Worm (Caenorhabditis elegans) whole organism, young adult: ENCODE measurements around the gene F38A5.8.

Experiments used
- B0035.1 ChIP-seq: sonication (generic microtip); optimal IDR thresholded peaks from 2 replicates; lab custom pipeline; 2016; ENCODE audit warnings: missing genetic modification characterization, mild to moderate bottlenecking, missing compliant biosample characterization, missing genotype, missing genetic modification reagents
- D2030.7 ChIP-seq: fragments of 200-800 bp; sonication (Bioruptor generic); IDR thresholded peaks from 2 replicates; pipeline ENCODE4 v1.3.6; 2022; ENCODE audit warnings: missing genetic modification reagents, missing genetic modification characterization, missing compliant biosample characterization
- F22D6.2 ChIP-seq: sonication (generic microtip); optimal IDR thresholded peaks from 2 replicates; lab custom pipeline; 2016; ENCODE audit warnings: mild to moderate bottlenecking, missing genetic modification characterization, missing compliant biosample characterization
- F23B12.7 ChIP-seq: sonication (generic microtip); optimal IDR thresholded peaks from 2 replicates; lab custom pipeline; 2017; ENCODE audit warnings: missing genetic modification characterization, mild to moderate bottlenecking, missing compliant biosample characterization, antibody characterized with exemption, moderate library complexity; ENCODE audit not compliant: insufficient read depth
- Y67H2A.10 ChIP-seq: fragments of 200-800 bp; sonication (Bioruptor generic); conservative IDR thresholded peaks from 2 replicates; pipeline ENCODE4 v1.3.6; 2022; ENCODE audit warnings: missing genetic modification reagents, missing genetic modification characterization, missing compliant biosample characterization
- Y79H2A.3 ChIP-seq: fragments of 200-800 bp; sonication (Bioruptor generic); conservative IDR thresholded peaks from 2 replicates; pipeline ENCODE4 v1.3.6; 2022; ENCODE audit warnings: missing genetic modification reagents, missing genetic modification characterization, missing compliant biosample characterization
- ZK185.1 ChIP-seq: sonication (generic microtip); optimal IDR thresholded peaks from 2 replicates; lab custom pipeline; 2016; ENCODE audit warnings: mild to moderate bottlenecking, missing genetic modification characterization, missing compliant biosample characterization; ENCODE audit not compliant: poor library complexity, severe bottlenecking
- atf-7 ChIP-seq: sonication (generic microtip); optimal IDR thresholded peaks from 2 replicates; lab custom pipeline; 2017; ENCODE audit warnings: mild to moderate bottlenecking, missing genetic modification characterization, missing compliant biosample characterization
- attf-3 ChIP-seq: fragments of 200-800 bp; sonication (Bioruptor generic); conservative IDR thresholded peaks from 2 replicates; pipeline ENCODE4 v1.3.6; 2022; ENCODE audit warnings: missing genetic modification reagents, missing genetic modification characterization, missing compliant biosample characterization
- attf-5 ChIP-seq: fragments of 200-800 bp; sonication (Bioruptor generic); optimal IDR thresholded peaks from 2 replicates; lab custom pipeline; 2018; ENCODE audit warnings: mild to moderate bottlenecking, missing genetic modification characterization, missing compliant biosample characterization
- bed-2 ChIP-seq: fragments of 200-800 bp; sonication (Bioruptor generic); IDR thresholded peaks from 2 replicates; pipeline ENCODE4 v1.3.6; 2022; ENCODE audit warnings: missing genetic modification reagents, missing genetic modification characterization, missing compliant biosample characterization
- cebp-1 ChIP-seq, 2 experiments: fragments of 200-800 bp in 1 of 2; sonication (Bioruptor generic) in 1 of 2; sonication (generic microtip) in 1 of 2; IDR thresholded peaks in 1 of 2; optimal IDR thresholded peaks in 1 of 2; 2 replicates each; pipeline versions ENCODE4 v1.3.6 to Lab custom; 2017 to 2022; ENCODE audit warnings: missing compliant biosample characterization in 2 of 2, missing genetic modification characterization in 2 of 2, mild to moderate bottlenecking in 1 of 2, missing genetic modification reagents in 1 of 2, moderate library complexity in 1 of 2
- chd-7 ChIP-seq: sonication (generic microtip); optimal IDR thresholded peaks from 2 replicates; lab custom pipeline; 2016; ENCODE audit warnings: mild to moderate bottlenecking, missing genetic modification characterization, moderate library complexity, missing compliant biosample characterization
- die-1 ChIP-seq: sonication (generic microtip); optimal IDR thresholded peaks from 2 replicates; lab custom pipeline; 2016; ENCODE audit warnings: missing genotype, mild to moderate bottlenecking, missing genetic modification characterization, missing compliant biosample characterization
- dox-1 ChIP-seq: fragments of 200-800 bp; sonication (Bioruptor generic); IDR thresholded peaks from 2 replicates; pipeline ENCODE4 v1.3.6; 2022; ENCODE audit warnings: missing genetic modification reagents, missing genetic modification characterization, missing compliant biosample characterization
- dpff-1 ChIP-seq: sonication (generic microtip); optimal IDR thresholded peaks from 2 replicates; lab custom pipeline; 2017; ENCODE audit warnings: mild to moderate bottlenecking, missing genetic modification characterization, missing compliant biosample characterization
- gei-17 ChIP-seq: fragments of 200-800 bp; sonication (Bioruptor generic); optimal IDR thresholded peaks from 2 replicates; lab custom pipeline; 2018; ENCODE audit warnings: mild to moderate bottlenecking, missing genetic modification characterization, missing compliant biosample characterization
- him-1 ChIP-seq: sonication (generic microtip); optimal IDR thresholded peaks from 2 replicates; lab custom pipeline; 2016; ENCODE audit warnings: missing genotype, missing genetic modification reagents, missing genetic modification characterization, missing compliant biosample characterization
- hmg-1.2 ChIP-seq: fragments of 200-800 bp; sonication (Bioruptor generic); IDR thresholded peaks from 2 replicates; pipeline ENCODE4 v1.3.6; 2022; ENCODE audit warnings: missing genetic modification reagents, missing genetic modification characterization, missing compliant biosample characterization
- lag-1 ChIP-seq: fragments of 200-800 bp; sonication (Bioruptor generic); IDR thresholded peaks from 2 replicates; pipeline ENCODE4 v1.3.6; 2022; ENCODE audit warnings: missing genetic modification reagents, missing genetic modification characterization, missing compliant biosample characterization
- lin-40 ChIP-seq: sonication (generic microtip); optimal IDR thresholded peaks from 2 replicates; lab custom pipeline; 2016; ENCODE audit warnings: missing genetic modification characterization, mild to moderate bottlenecking, missing compliant biosample characterization, missing genotype, missing genetic modification reagents
- lin-54 ChIP-seq: fragments of 200-800 bp; sonication (Bioruptor generic); optimal IDR thresholded peaks from 2 replicates; lab custom pipeline; 2018; ENCODE audit warnings: mild to moderate bottlenecking, missing genetic modification characterization, missing compliant biosample characterization
- lsy-27 ChIP-seq: sonication (generic microtip); optimal IDR thresholded peaks from 2 replicates; lab custom pipeline; 2017; ENCODE audit warnings: missing genetic modification characterization, mild to moderate bottlenecking, missing compliant biosample characterization, antibody characterized with exemption, missing genotype, borderline replicate concordance; ENCODE audit not compliant: insufficient read depth
- nhr-179 ChIP-seq: sonication (generic microtip); optimal IDR thresholded peaks from 2 replicates; lab custom pipeline; 2016; ENCODE audit warnings: mild to moderate bottlenecking, missing genetic modification characterization, missing compliant biosample characterization
- nhr-80 ChIP-seq: sonication (generic microtip); optimal IDR thresholded peaks from 2 replicates; lab custom pipeline; 2016; ENCODE audit warnings: missing genetic modification characterization, missing compliant biosample characterization
- pha-4 ChIP-seq: fragments of 150-350 bp; sonication (generic microtip); optimal IDR thresholded peaks from 2 replicates; lab custom pipeline; 2014; ENCODE audit warnings: missing biosample characterization, missing genetic modification reagents, missing genetic modification characterization
- rcor-1 ChIP-seq: fragments of 200-800 bp; sonication (Bioruptor generic); IDR thresholded peaks from 2 replicates; pipeline ENCODE4 v1.3.6; 2022; ENCODE audit warnings: missing genetic modification reagents, missing genetic modification characterization, missing compliant biosample characterization
- rec-8 ChIP-seq, 2 experiments: sonication (generic microtip); optimal IDR thresholded peaks; 2 replicates each; lab custom pipeline; 2016; ENCODE audit warnings: mild to moderate bottlenecking in 2 of 2, missing genetic modification characterization in 2 of 2, missing genetic modification reagents in 2 of 2, missing genotype in 2 of 2, missing biosample characterization in 1 of 2, missing compliant biosample characterization in 1 of 2, moderate library complexity in 1 of 2
- repo-1 ChIP-seq: sonication (generic microtip); optimal IDR thresholded peaks from 2 replicates; lab custom pipeline; 2017; ENCODE audit warnings: mild to moderate bottlenecking, missing genetic modification characterization, missing compliant biosample characterization
- somi-1 ChIP-seq: fragments of 200-800 bp; sonication (Bioruptor generic); optimal IDR thresholded peaks from 2 replicates; lab custom pipeline; 2018; ENCODE audit warnings: mild to moderate bottlenecking, missing genetic modification characterization, missing compliant biosample characterization
- unc-62 ChIP-seq: fragments of 150-350 bp; optimal IDR thresholded peaks from 2 replicates; lab custom pipeline; 2014; ENCODE audit warnings: missing biosample characterization, missing genetic modification reagents, missing genetic modification characterization
- zfh-2 ChIP-seq: fragments of 200-800 bp; sonication (Bioruptor generic); conservative IDR thresholded peaks from 2 replicates; pipeline ENCODE4 v1.3.6; 2022; ENCODE audit warnings: missing genetic modification reagents, missing genetic modification characterization, missing compliant biosample characterization
- ztf-18 ChIP-seq: sonication (generic microtip); optimal IDR thresholded peaks from 2 replicates; lab custom pipeline; 2016; ENCODE audit warnings: missing genotype, mild to moderate bottlenecking, missing genetic modification characterization, missing compliant biosample characterization
- ztf-3 ChIP-seq: fragments of 200-800 bp; sonication (Bioruptor generic); optimal IDR thresholded peaks from 2 replicates; lab custom pipeline; 2018; ENCODE audit warnings: mild to moderate bottlenecking, missing genetic modification characterization, missing compliant biosample characterization
- ztf-6 ChIP-seq: fragments of 200-800 bp; sonication (Bioruptor generic); IDR thresholded peaks from 2 replicates; pipeline ENCODE4 v1.3.6; 2022; ENCODE audit warnings: missing genetic modification reagents, missing genetic modification characterization, missing compliant biosample characterization

The F38A5.8 gene

DNA sequence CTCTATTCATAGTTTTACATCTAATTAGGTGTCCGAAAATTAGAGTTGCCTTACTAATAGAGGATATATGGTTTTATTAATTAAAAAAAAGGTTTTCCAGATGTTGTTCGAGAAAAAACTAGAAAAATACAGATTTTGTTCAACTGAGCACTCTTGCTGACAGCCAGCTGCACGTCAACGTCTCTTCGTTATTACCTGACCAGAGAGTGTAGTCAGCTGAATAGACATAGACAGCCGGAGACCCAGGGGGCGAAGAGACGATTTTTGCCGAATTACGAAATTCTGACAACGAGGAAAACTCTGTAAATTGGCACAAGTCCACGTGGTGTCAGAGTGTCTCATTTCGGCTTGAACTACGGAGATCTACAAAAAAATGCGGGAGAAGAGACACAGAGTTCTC lies 19.1 kb downstream of the F38A5.8 start:
- TF ChIP-seq attf-5 (GFP tag; lab: Kevin White, UChicago) (peak; percentile 81), Y67H2A.10 (no peak), ztf-18 (tag; lab: Kevin White, UChicago) (peak; percentile 0), lin-40 (tag; lab: Kevin White, UChicago) (peak; percentile 3), hmg-1.2 (GFP tag; lab: Robert Waterston, UW) (peak; percentile 52; the same call in 1 of the 2 replicates), nhr-80 (tag; lab: Kevin White, UChicago) (peak; percentile 27), cebp-1 (GFP tag; IDR thresholded peaks at IDR 0.05; lab: Robert Waterston, UW) (peak; percentile 83), cebp-1 (tag; optimal IDR thresholded peaks at IDR 0.05; lab: Kevin White, UChicago) (peak; percentile 95), atf-7 (tag; lab: Kevin White, UChicago) (no peak), chd-7 (no peak)
- TF ChIP-seq, all 124 proteins: peak for 6

DNA sequence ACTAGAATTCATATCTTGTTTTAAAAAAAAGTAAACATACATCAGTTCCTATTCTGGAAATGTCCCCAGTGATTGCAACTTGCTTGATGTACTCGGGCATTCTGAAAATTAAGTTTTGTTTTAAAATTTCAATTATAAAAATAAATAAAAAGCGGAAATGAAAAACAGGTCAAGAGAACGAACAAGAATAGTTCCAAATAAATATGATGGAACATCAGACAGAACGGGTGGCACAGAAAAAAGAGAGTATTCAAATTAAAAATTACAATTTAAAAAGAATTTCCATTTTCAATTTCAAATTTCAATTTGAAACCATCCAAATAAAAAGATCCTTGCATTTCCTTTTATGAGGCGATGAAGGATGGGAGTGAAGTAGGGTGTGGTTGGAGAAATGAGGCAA lies 21.7 kb downstream of the F38A5.8 start, which contains the start of gene C01B10.3:
Gene C01B10.3, minus strand, starts transcription at position 101 of the 400 bp plus-strand sequence.
- TF ChIP-seq rcor-1 (GFP tag; lab: Robert Waterston, UW) (no peak), hmg-1.2 (GFP tag; lab: Robert Waterston, UW) (no peak), ztf-3 (no peak), Y79H2A.3 (GFP tag; lab: Robert Waterston, UW) (no peak), rec-8 (tag; optimal IDR thresholded peaks at IDR 0.05; lab: Kevin White, UChicago) (no peak), F23B12.7 (tag; lab: Kevin White, UChicago) (no peak), B0035.1 (tag; lab: Kevin White, UChicago) (no peak), attf-3 (GFP tag; lab: Robert Waterston, UW) (no peak), pha-4 (tag; lab: Kevin White, UChicago) (no peak), lin-54 (GFP tag; lab: Kevin White, UChicago) (no peak), D2030.7 (GFP tag; lab: Robert Waterston, UW) (no peak), dox-1 (GFP tag; lab: Robert Waterston, UW) (no peak), cebp-1 (GFP tag; IDR thresholded peaks at IDR 0.05; lab: Robert Waterston, UW) (no peak), cebp-1 (tag; optimal IDR thresholded peaks at IDR 0.05; lab: Kevin White, UChicago) (no peak), chd-7 (no peak), dpff-1 (tag; lab: Kevin White, UChicago) (no peak), Y67H2A.10 (no peak), lsy-27 (tag; lab: Kevin White, UChicago) (no peak)

DNA sequence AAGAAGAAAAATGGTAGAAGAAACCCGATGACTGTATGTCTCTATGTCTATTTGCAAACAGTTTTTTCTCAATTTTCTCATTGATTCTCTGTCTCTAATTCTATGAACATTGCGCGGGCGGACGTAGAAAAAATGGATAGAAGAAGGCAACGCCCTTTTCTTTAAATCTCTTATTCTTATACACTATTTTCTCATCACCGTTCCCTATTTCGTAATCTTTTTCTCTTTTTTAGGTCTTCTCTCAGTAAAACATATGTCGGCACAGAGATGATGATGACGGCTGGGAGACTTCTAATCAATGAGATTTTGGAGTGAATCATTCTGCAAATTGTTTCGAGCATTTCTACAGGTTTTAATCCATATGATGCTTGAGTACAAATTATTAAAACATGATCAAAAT lies 22.6 kb downstream of the F38A5.8 start:
- TF ChIP-seq cebp-1 (GFP tag; IDR thresholded peaks at IDR 0.05; lab: Robert Waterston, UW) (peak; percentile 70), cebp-1 (tag; optimal IDR thresholded peaks at IDR 0.05; lab: Kevin White, UChicago) (peak; percentile 89), repo-1 (tag; lab: Kevin White, UChicago) (no peak), somi-1 (GFP tag; lab: Kevin White, UChicago) (peak; percentile 4)

DNA sequence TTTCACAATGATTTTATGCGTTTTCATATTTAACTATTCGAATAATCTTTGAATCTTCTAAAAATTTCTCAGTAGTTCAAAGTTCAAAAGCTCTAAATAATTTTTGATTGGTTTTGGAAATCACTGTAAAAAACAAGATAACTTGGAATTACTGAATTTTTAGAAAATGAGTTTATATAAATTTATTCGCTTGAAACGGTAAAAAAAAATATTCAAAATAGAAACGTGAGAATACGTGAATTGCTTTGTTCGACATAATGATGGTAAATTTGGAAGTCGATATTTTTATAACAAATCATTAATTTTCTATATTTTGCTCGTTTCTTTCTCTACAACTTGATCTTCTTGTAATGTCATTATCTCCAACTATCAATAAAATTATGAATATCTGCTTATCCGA lies 23.8 kb downstream of the F38A5.8 start, which contains the start of gene C01B10.44:
Gene C01B10.44, plus strand, starts transcription at position 301 of the 400 bp plus-strand sequence.
- TF ChIP-seq die-1 (tag; lab: Kevin White, UChicago) (no peak), zfh-2 (GFP tag; lab: Robert Waterston, UW) (no peak), F22D6.2 (tag; lab: Kevin White, UChicago) (no peak), him-1 (no peak), F23B12.7 (tag; lab: Kevin White, UChicago) (no peak), lag-1 (GFP tag; lab: Robert Waterston, UW) (no peak), ztf-6 (no peak), gei-17 (GFP tag; lab: Kevin White, UChicago) (no peak), nhr-179 (tag; lab: Kevin White, UChicago) (no peak), ZK185.1 (no peak), rec-8 (tag; optimal IDR thresholded peaks at IDR 0.05; lab: Kevin White, UChicago) (no peak), unc-62 (GFP tag; lab: Kevin White, UChicago) (no peak), bed-2 (GFP tag; lab: Robert Waterston, UW) (no peak)
